Fruit fly (Drosophila melanogaster) whole organism, prepupa: ENCODE results near the gene vers.

ENCODE experiments used
- Blimp-1 ChIP-seq: fragments of 200-800 bp; sonication (Bioruptor generic); optimal IDR thresholded peaks from 3 replicates; lab custom pipeline; 2017; ENCODE audit warnings: missing biosample characterization, missing genetic modification characterization, mild to moderate bottlenecking, moderate library complexity, missing genetic modification reagents
- CG10631 ChIP-seq: fragments of 200-800 bp; sonication (Bioruptor generic); optimal IDR thresholded peaks from 2 replicates; lab custom pipeline; 2016; ENCODE audit warnings: missing biosample characterization, missing genetic modification characterization
- CG10669 ChIP-seq: fragments of 200-800 bp; sonication (Bioruptor generic); optimal IDR thresholded peaks from 3 replicates; lab custom pipeline; 2018; ENCODE audit warnings: missing biosample characterization, mild to moderate bottlenecking, missing genetic modification characterization, moderate library complexity
- CG11294 ChIP-seq: fragments of 200-800 bp; sonication (Bioruptor generic); IDR thresholded peaks from 2 replicates; pipeline ENCODE4 v1.3.6; 2022; ENCODE audit warnings: missing biosample characterization, missing genetic modification characterization
- CG11762 ChIP-seq: fragments of 200-800 bp; sonication (Bioruptor generic); optimal IDR thresholded peaks from 3 replicates; lab custom pipeline; 2016; ENCODE audit warnings: missing biosample characterization, missing genetic modification characterization; ENCODE audit not compliant: insufficient read depth
- CG11902 ChIP-seq: fragments of 200-800 bp; sonication (Bioruptor generic); optimal IDR thresholded peaks from 3 replicates; lab custom pipeline; 2016; ENCODE audit warnings: missing biosample characterization, missing genetic modification characterization
- CG15336 ChIP-seq: fragments of 200-800 bp; sonication (Bioruptor generic); IDR thresholded peaks from 2 replicates; pipeline ENCODE4 v1.3.6; 2022; ENCODE audit warnings: missing biosample characterization, missing genetic modification characterization
- CG1621 ChIP-seq: fragments of 200-800 bp; sonication (Bioruptor generic); optimal IDR thresholded peaks from 3 replicates; lab custom pipeline; 2018; ENCODE audit warnings: missing biosample characterization, mild to moderate bottlenecking, missing genetic modification characterization
- CG16779 ChIP-seq: fragments of 200-800 bp; sonication (Bioruptor generic); optimal IDR thresholded peaks from 3 replicates; lab custom pipeline; 2017; ENCODE audit warnings: missing biosample characterization, mild to moderate bottlenecking, missing genetic modification characterization
- CG3032 ChIP-seq: fragments of 200-800 bp; optimal IDR thresholded peaks from 2 replicates; lab custom pipeline; 2019; ENCODE audit warnings: missing biosample characterization, mild to moderate bottlenecking, missing genetic modification characterization, moderate library complexity
- CG31627 ChIP-seq: fragments of 200-800 bp; sonication (Bioruptor generic); optimal IDR thresholded peaks from 3 replicates; lab custom pipeline; 2016; ENCODE audit warnings: missing biosample characterization, missing genetic modification characterization
- CG32006 ChIP-seq: fragments of 200-800 bp; sonication (Bioruptor generic); optimal IDR thresholded peaks from 3 replicates; lab custom pipeline; 2017; ENCODE audit warnings: missing biosample characterization, mild to moderate bottlenecking, missing genetic modification characterization
- CG34406 ChIP-seq: fragments of 200-800 bp; sonication (Bioruptor generic); optimal IDR thresholded peaks from 3 replicates; lab custom pipeline; 2016; ENCODE audit warnings: missing biosample characterization, missing genetic modification characterization
- CG3919 ChIP-seq: fragments of 200-800 bp; sonication (Bioruptor generic); optimal IDR thresholded peaks from 3 replicates; lab custom pipeline; 2016; ENCODE audit warnings: missing biosample characterization, missing genetic modification characterization
- CG4318 ChIP-seq: fragments of 200-800 bp; sonication (Bioruptor generic); optimal IDR thresholded peaks from 3 replicates; lab custom pipeline; 2017; ENCODE audit warnings: missing biosample characterization, mild to moderate bottlenecking, missing genetic modification characterization
- CG6163 ChIP-seq: fragments of 200-800 bp; sonication (Bioruptor generic); IDR thresholded peaks from 3 replicates; pipeline ENCODE4 v1.3.6; 2022; ENCODE audit warnings: missing biosample characterization, missing genetic modification characterization
- CG6276 ChIP-seq: fragments of 200-800 bp; sonication (Bioruptor generic); optimal IDR thresholded peaks from 2 replicates; lab custom pipeline; 2017; ENCODE audit warnings: missing biosample characterization, mild to moderate bottlenecking, missing genetic modification characterization
- CG6808 ChIP-seq: fragments of 200-800 bp; sonication (Bioruptor generic); optimal IDR thresholded peaks from 3 replicates; lab custom pipeline; 2017; ENCODE audit warnings: missing biosample characterization, missing genetic modification characterization, mild to moderate bottlenecking, moderate library complexity, missing genetic modification reagents
- CG6854 ChIP-seq: fragments of 200-800 bp; sonication (Bioruptor generic); optimal IDR thresholded peaks from 2 replicates; lab custom pipeline; 2017; ENCODE audit warnings: missing biosample characterization, mild to moderate bottlenecking, missing genetic modification characterization
- CG7368 ChIP-seq: fragments of 200-800 bp; sonication (Bioruptor generic); optimal IDR thresholded peaks from 3 replicates; lab custom pipeline; 2016; ENCODE audit warnings: missing biosample characterization, missing genetic modification characterization
- CG8119 ChIP-seq: fragments of 200-800 bp; sonication (Bioruptor generic); IDR thresholded peaks from 3 replicates; pipeline ENCODE4 v1.3.6; 2022; ENCODE audit warnings: missing biosample characterization, missing genetic modification characterization
- CG8319 ChIP-seq: fragments of 200-800 bp; sonication (Bioruptor generic); optimal IDR thresholded peaks from 3 replicates; lab custom pipeline; 2016; ENCODE audit warnings: missing biosample characterization, missing genetic modification characterization
- CG8632 ChIP-seq: fragments of 200-800 bp; sonication (Bioruptor generic); optimal IDR thresholded peaks from 3 replicates; lab custom pipeline; 2016; ENCODE audit warnings: missing biosample characterization, missing genetic modification characterization
- CG9139 ChIP-seq: fragments of 200-800 bp; sonication (Bioruptor generic); optimal IDR thresholded peaks from 3 replicates; lab custom pipeline; 2017; ENCODE audit warnings: missing biosample characterization, mild to moderate bottlenecking, missing genetic modification characterization
- Eip75B ChIP-seq: fragments of 200-800 bp; sonication (Bioruptor generic); optimal IDR thresholded peaks from 3 replicates; lab custom pipeline; 2016; ENCODE audit warnings: missing biosample characterization, missing genetic modification characterization
- Eip78C ChIP-seq: fragments of 200-800 bp; sonication (Bioruptor generic); peaks from one replicate; lab custom pipeline; 2016; ENCODE audit warnings: missing biosample characterization, missing genetic modification characterization
- Ets21C ChIP-seq: fragments of 200-800 bp; sonication (Bioruptor generic); optimal IDR thresholded peaks from 3 replicates; lab custom pipeline; 2016; ENCODE audit warnings: missing biosample characterization, missing genetic modification characterization
- Ets96B ChIP-seq: fragments of 200-800 bp; optimal IDR thresholded peaks from 2 replicates; lab custom pipeline; 2019; ENCODE audit warnings: missing biosample characterization, mild to moderate bottlenecking, missing genetic modification characterization, moderate library complexity
- Gug ChIP-seq: fragments of 200-800 bp; sonication (Bioruptor generic); IDR thresholded peaks from 2 replicates; pipeline ENCODE4 v1.3.6; 2022; ENCODE audit warnings: missing biosample characterization, missing genetic modification characterization
- Hr38 ChIP-seq: sonication (Bioruptor generic); optimal IDR thresholded peaks from 2 replicates; lab custom pipeline; 2016; ENCODE audit warnings: missing biosample characterization, missing genetic modification characterization
- Hr4 ChIP-seq: fragments of 200-800 bp; sonication (Bioruptor generic); optimal IDR thresholded peaks from 3 replicates; lab custom pipeline; 2016; ENCODE audit warnings: missing biosample characterization, missing genetic modification characterization
- Lpt ChIP-seq: fragments of 200-800 bp; sonication (Bioruptor generic); optimal IDR thresholded peaks from 3 replicates; lab custom pipeline; 2016; ENCODE audit warnings: missing biosample characterization, missing genetic modification characterization
- Met ChIP-seq: fragments of 200-800 bp; sonication (Bioruptor generic); optimal IDR thresholded peaks from 3 replicates; lab custom pipeline; 2016; ENCODE audit warnings: missing biosample characterization, missing genetic modification characterization
- OdsH ChIP-seq: fragments of 200-800 bp; sonication (Bioruptor generic); optimal IDR thresholded peaks from 3 replicates; lab custom pipeline; 2016; ENCODE audit warnings: missing biosample characterization, missing genetic modification characterization
- Smox ChIP-seq: fragments of 200-800 bp; sonication (Bioruptor generic); optimal IDR thresholded peaks from 3 replicates; lab custom pipeline; 2016; ENCODE audit warnings: missing biosample characterization, missing genetic modification characterization
- Sox102F ChIP-seq: fragments of 200-800 bp; sonication (Bioruptor generic); optimal IDR thresholded peaks from 2 replicates; lab custom pipeline; 2016; ENCODE audit warnings: missing biosample characterization, mild to moderate bottlenecking, missing genetic modification characterization
- Sox14 ChIP-seq: fragments of 200-800 bp; sonication (Bioruptor generic); optimal IDR thresholded peaks from 3 replicates; lab custom pipeline; 2016; ENCODE audit warnings: missing biosample characterization, missing genetic modification characterization
- Sox15 ChIP-seq: fragments of 200-800 bp; sonication (Bioruptor generic); optimal IDR thresholded peaks from 3 replicates; lab custom pipeline; 2016; ENCODE audit warnings: missing biosample characterization, missing genetic modification characterization
- acj6 ChIP-seq: fragments of 200-800 bp; sonication (Bioruptor generic); optimal IDR thresholded peaks from 3 replicates; lab custom pipeline; 2016; ENCODE audit warnings: missing biosample characterization, missing genetic modification characterization
- cyc ChIP-seq: fragments of 200-800 bp; sonication (Bioruptor generic); optimal IDR thresholded peaks from 3 replicates; lab custom pipeline; 2016; ENCODE audit warnings: missing biosample characterization, missing genetic modification characterization
- dac ChIP-seq: fragments of 200-800 bp; sonication (Bioruptor generic); optimal IDR thresholded peaks from 2 replicates; lab custom pipeline; 2017; ENCODE audit warnings: missing biosample characterization, mild to moderate bottlenecking, missing genetic modification characterization
- dsx ChIP-seq: fragments of 200-800 bp; optimal IDR thresholded peaks from 3 replicates; lab custom pipeline; 2019; ENCODE audit warnings: missing biosample characterization, mild to moderate bottlenecking, missing genetic modification characterization, moderate library complexity; ENCODE audit not compliant: poor library complexity, severe bottlenecking
- eg ChIP-seq: fragments of 200-800 bp; sonication (Bioruptor generic); IDR thresholded peaks from 3 replicates; pipeline ENCODE4 v1.3.6; 2022; ENCODE audit warnings: missing biosample characterization, missing genetic modification characterization
- esn ChIP-seq: fragments of 200-800 bp; sonication (Bioruptor generic); optimal IDR thresholded peaks from 2 replicates; lab custom pipeline; 2016; ENCODE audit warnings: missing biosample characterization, mild to moderate bottlenecking, missing genetic modification characterization, moderate library complexity
- fd59A ChIP-seq: fragments of 200-800 bp; sonication (Bioruptor generic); optimal IDR thresholded peaks from 2 replicates; lab custom pipeline; 2017; ENCODE audit warnings: missing biosample characterization, mild to moderate bottlenecking, missing genetic modification characterization, missing genetic modification reagents
- fd85E ChIP-seq: fragments of 200-800 bp; sonication (Bioruptor generic); optimal IDR thresholded peaks from 3 replicates; lab custom pipeline; 2016; ENCODE audit warnings: missing biosample characterization, missing genetic modification characterization
- fkh ChIP-seq: fragments of 200-800 bp; sonication (Bioruptor generic); optimal IDR thresholded peaks from 3 replicates; lab custom pipeline; 2017; ENCODE audit warnings: missing biosample characterization, mild to moderate bottlenecking, missing genetic modification characterization, moderate library complexity
- pdm3 ChIP-seq: fragments of 200-800 bp; sonication (Bioruptor generic); optimal IDR thresholded peaks from 3 replicates; lab custom pipeline; 2016; ENCODE audit warnings: missing biosample characterization, missing genetic modification characterization
- salr ChIP-seq, 2 experiments: fragments of 200-800 bp; sonication (Bioruptor generic); optimal IDR thresholded peaks; 3 replicates each; lab custom pipeline; 2016 to 2018; ENCODE audit warnings: missing biosample characterization in 2 of 2, missing genetic modification characterization in 2 of 2, mild to moderate bottlenecking in 1 of 2
- ss ChIP-seq, 2 experiments: fragments of 200-800 bp; sonication (Bioruptor generic); optimal IDR thresholded peaks; 2 replicates in 1 of 2; 3 replicates in 1 of 2; lab custom pipeline; 2017 to 2018; ENCODE audit warnings: mild to moderate bottlenecking in 2 of 2, missing biosample characterization in 2 of 2, missing genetic modification characterization in 2 of 2, moderate library complexity in 1 of 2
- svp ChIP-seq: fragments of 200-800 bp; sonication (Bioruptor generic); peaks from one replicate; lab custom pipeline; 2016; ENCODE audit warnings: missing biosample characterization, missing genetic modification characterization
- topi ChIP-seq: fragments of 200-800 bp; sonication (Bioruptor generic); optimal IDR thresholded peaks from 3 replicates; lab custom pipeline; 2016; ENCODE audit warnings: missing biosample characterization, missing genetic modification characterization

Gene vers

DNA sequence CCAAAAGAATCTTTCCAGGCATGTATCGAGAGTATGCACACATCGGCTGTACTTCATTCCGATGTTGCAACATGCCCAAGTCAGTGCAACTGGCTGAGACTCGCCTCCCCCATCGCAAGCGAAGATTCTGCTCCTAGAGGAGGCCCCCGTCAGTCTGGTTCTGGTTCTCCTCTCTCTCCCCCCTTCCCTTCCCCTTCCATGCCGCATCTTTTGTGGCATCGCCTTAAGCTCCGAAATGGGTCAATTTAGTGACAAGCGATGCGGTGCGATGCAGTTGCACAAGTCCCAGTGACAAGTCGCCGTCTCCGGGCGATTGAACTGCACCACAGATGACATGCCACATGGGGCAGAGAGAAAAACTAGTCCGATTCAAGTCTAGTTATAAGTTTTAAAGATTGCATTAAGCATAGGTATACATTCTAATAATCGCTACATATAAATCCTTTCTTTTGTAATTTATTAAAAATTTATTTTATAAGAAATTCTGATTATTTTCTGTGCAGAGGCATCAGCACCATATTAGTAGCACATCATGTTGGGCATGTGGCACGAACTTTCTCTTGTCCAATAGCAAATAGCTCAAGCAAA, 6.8 kb upstream of the vers start:
- TF ChIP-seq esn (GFP tag; lab: Kevin White, UChicago) (no peak), topi (GFP tag; lab: Kevin White, UChicago) (no peak), CG11294 (no peak), fd85E (no peak), OdsH (GFP tag; lab: Kevin White, UChicago) (peak; percentile 34), CG10669 (GFP tag; lab: Kevin White, UChicago) (peak; percentile 7), CG15336 (GFP tag; lab: Robert Waterston, UW) (peak; percentile 74), Sox14 (no peak), Gug (GFP tag; lab: Robert Waterston, UW) (peak; percentile 20; the same call in 1 of the 2 replicates), CG7368 (GFP tag; lab: Kevin White, UChicago) (no peak), CG4318 (GFP tag; lab: Kevin White, UChicago) (peak; percentile 54), Hr38 (GFP tag; lab: Kevin White, UChicago) (no peak), CG1621 (no peak), pdm3 (GFP tag; lab: Kevin White, UChicago) (no peak), Sox15 (GFP tag; lab: Kevin White, UChicago) (no peak), Ets21C (GFP tag; lab: Kevin White, UChicago) (no peak), eg (GFP tag; lab: Robert Waterston, UW) (peak; percentile 73; the same call in 2 of the 3 replicates), Blimp-1 (GFP tag; lab: Kevin White, UChicago) (no peak), CG6808 (GFP tag; lab: Kevin White, UChicago) (no peak), CG34406 (GFP tag; lab: Kevin White, UChicago) (peak; percentile 29), Eip78C (GFP tag; lab: Kevin White, UChicago) (peak; percentile 83), dsx (GFP tag; lab: Kevin White, UChicago) (no peak), Smox (no peak), CG6854 (GFP tag; lab: Kevin White, UChicago) (peak; percentile 22), CG10631 (GFP tag; lab: Kevin White, UChicago) (peak; percentile 32), acj6 (GFP tag; lab: Kevin White, UChicago) (peak; percentile 36), salr (GFP tag; optimal IDR thresholded peaks at IDR 0.05; lab: Kevin White, UChicago) (peak in 1 of 2 experiments; percentile 40), CG9139 (no peak), Met (GFP tag; lab: Kevin White, UChicago) (no peak), CG3032 (tag; lab: Kevin White, UChicago) (peak; percentile 20), Sox102F (GFP tag; lab: Kevin White, UChicago) (no peak), Ets96B (tag; lab: Kevin White, UChicago) (peak; percentile 1), CG6276 (GFP tag; lab: Kevin White, UChicago) (peak; percentile 38), CG11762 (peak; percentile 11), Lpt (GFP tag; lab: Kevin White, UChicago) (no peak), CG11902 (GFP tag; lab: Kevin White, UChicago) (no peak), Hr4 (peak; percentile 41), CG8319 (GFP tag; lab: Kevin White, UChicago) (no peak), CG32006 (GFP tag; lab: Kevin White, UChicago) (peak; percentile 78), CG8119 (GFP tag; lab: Robert Waterston, UW) (peak; percentile 65), fd59A (GFP tag; lab: Kevin White, UChicago) (no peak), fkh (GFP tag; lab: Kevin White, UChicago) (no peak), CG6163 (GFP tag; lab: Robert Waterston, UW) (peak; percentile 75), CG16779 (tag; lab: Kevin White, UChicago) (no peak), CG31627 (GFP tag; lab: Kevin White, UChicago) (no peak), dac (GFP tag; lab: Kevin White, UChicago) (no peak), cyc (no peak), ss (GFP tag; optimal IDR thresholded peaks at IDR 0.05; lab: Kevin White, UChicago) (peak; percentile 3 to 28), Eip75B (GFP tag; lab: Kevin White, UChicago) (no peak), CG8632 (GFP tag; lab: Kevin White, UChicago) (peak; percentile 9), CG3919 (GFP tag; lab: Kevin White, UChicago) (peak; percentile 31), svp (no peak)
